Fruit fly (Drosophila melanogaster) whole organism, adult: ENCODE measurements around the gene Plp.

Source experiments
- CG1620 ChIP-seq: fragments of 200-800 bp; sonication (Bioruptor generic); optimal IDR thresholded peaks from 2 replicates; lab custom pipeline; 2016; ENCODE audit warnings: missing biosample characterization, missing genetic modification characterization
- CG33017 ChIP-seq: fragments of 200-800 bp; sonication (Bioruptor generic); optimal IDR thresholded peaks from 2 replicates; lab custom pipeline; 2018; ENCODE audit warnings: missing biosample characterization, mild to moderate bottlenecking, missing genetic modification characterization, moderate library complexity
- Crg-1 ChIP-seq: fragments of 200-800 bp; sonication (Bioruptor generic); optimal IDR thresholded peaks from 2 replicates; lab custom pipeline; 2016; ENCODE audit warnings: missing biosample characterization, missing genetic modification characterization
- Mnt ChIP-seq: fragments of 200-800 bp; sonication (Bioruptor generic); optimal IDR thresholded peaks from 2 replicates; lab custom pipeline; 2016; ENCODE audit warnings: missing biosample characterization, mild to moderate bottlenecking, missing genetic modification characterization
- cic ChIP-seq: fragments of 200-800 bp; sonication (Bioruptor generic); optimal IDR thresholded peaks from 2 replicates; lab custom pipeline; 2017; ENCODE audit warnings: missing biosample characterization, mild to moderate bottlenecking, missing genetic modification characterization, moderate library complexity
- cnc ChIP-seq, 2 experiments: fragments of >200 bp; optimal IDR thresholded peaks; 2 replicates each; lab custom pipeline; 2017
- kay ChIP-seq: fragments of 200-800 bp; sonication (Bioruptor generic); peaks from one replicate; lab custom pipeline; 2016; ENCODE audit warnings: missing biosample characterization, missing genetic modification characterization, borderline replicate concordance
- ovo ChIP-seq: fragments of 200-800 bp; sonication (Bioruptor generic); optimal IDR thresholded peaks from 2 replicates; lab custom pipeline; 2016; ENCODE audit warnings: missing biosample characterization, missing genetic modification characterization
- toe ChIP-seq: fragments of 200-800 bp; sonication (Bioruptor generic); optimal IDR thresholded peaks from 2 replicates; lab custom pipeline; 2016; ENCODE audit warnings: missing biosample characterization, missing genetic modification characterization

dm6 chr3L:15023192-15023591, 71.3 kb downstream of the Plp start, which contains the start of gene CG32148:
- TF ChIP-seq CG33017 (no peak), cic (no peak), ovo (no peak), CG1620 (GFP tag; lab: Kevin White, UChicago) (no peak), kay (GFP tag; lab: Kevin White, UChicago) (no peak), Crg-1 (GFP tag; lab: Kevin White, UChicago) (no peak), Mnt (GFP tag; lab: Kevin White, UChicago) (no peak), toe (GFP tag; lab: Kevin White, UChicago) (no peak), cnc (optimal IDR thresholded peaks at IDR 0.05; lab: Kevin White, UChicago) (no peak)
